Worm (Caenorhabditis elegans): ENCODE results near the gene jmjd-3.2.

DNA sequence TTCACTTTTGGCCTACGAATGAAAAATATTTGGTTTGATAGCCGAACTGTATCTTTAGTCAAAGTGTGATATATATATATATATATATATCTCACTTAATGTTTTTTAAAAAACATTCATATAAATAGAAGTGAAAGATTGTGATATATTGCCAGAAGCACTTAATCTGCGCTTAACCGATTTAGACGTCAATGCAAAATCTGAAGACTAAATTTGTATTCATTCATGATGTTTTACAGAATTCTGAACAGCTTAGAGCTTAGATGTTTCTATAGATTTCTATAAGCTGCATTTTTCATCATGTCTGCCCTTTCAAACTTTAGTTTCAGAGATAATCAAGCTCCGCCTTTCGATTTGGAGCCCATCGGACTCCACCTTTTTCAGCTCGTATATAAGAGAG, 5.7 kb upstream of the jmjd-3.2 start, which contains the start of gene F23D12.3:
- no peak for TF ChIP-seq ama-1 (optimal IDR thresholded peaks at IDR 0.05)
- TF ChIP-seq F13H6.1 (tag; optimal IDR thresholded peaks at IDR 0.05): no peak
- TF ChIP-seq hlh-8 (tag; optimal IDR thresholded peaks at IDR 0.05): no peak
